Worm (Caenorhabditis elegans) whole organism, mixed stage, embryonic: ENCODE measurements around the gene lury-1.

Experiments used
- ceh-43 ChIP-seq: fragments of 200-800 bp; sonication (Bioruptor generic); optimal IDR thresholded peaks from 2 replicates; lab custom pipeline; 2018; ENCODE audit warnings: mild to moderate bottlenecking, missing genetic modification characterization, moderate library complexity, missing compliant biosample characterization
- drap-1 ChIP-seq: fragments of 200-800 bp; sonication (Bioruptor generic); optimal IDR thresholded peaks from 3 replicates; lab custom pipeline; 2018; ENCODE audit warnings: mild to moderate bottlenecking, missing genetic modification characterization, missing compliant biosample characterization
- elt-3 ChIP-seq: fragments of 150-350 bp; optimal IDR thresholded peaks from 2 replicates; lab custom pipeline; 2014; ENCODE audit warnings: missing biosample characterization, missing genetic modification characterization
- ham-2 ChIP-seq: fragments of 200-800 bp; sonication (Bioruptor generic); optimal IDR thresholded peaks from 2 replicates; lab custom pipeline; 2018; ENCODE audit warnings: mild to moderate bottlenecking, missing genetic modification characterization, missing compliant biosample characterization
- lsy-2 ChIP-seq: fragments of 150-350 bp; optimal IDR thresholded peaks from 2 replicates; lab custom pipeline; 2014; ENCODE audit warnings: missing biosample characterization, missing genetic modification characterization
- mab-5 ChIP-seq: fragments of 150-350 bp; optimal IDR thresholded peaks from 2 replicates; lab custom pipeline; 2014; ENCODE audit warnings: missing biosample characterization, missing genetic modification characterization
- nhr-12 ChIP-seq: fragments of 150-350 bp; optimal IDR thresholded peaks from 2 replicates; lab custom pipeline; 2014; ENCODE audit warnings: missing biosample characterization, missing genetic modification characterization
- nhr-28 ChIP-seq: fragments of 150-350 bp; optimal IDR thresholded peaks from 2 replicates; lab custom pipeline; 2014; ENCODE audit warnings: missing biosample characterization, missing genetic modification characterization
- snpc-4 ChIP-seq: fragments of 150-350 bp; optimal IDR thresholded peaks from 2 replicates; lab custom pipeline; 2014; ENCODE audit warnings: missing biosample characterization, missing genetic modification characterization
- sptf-1 ChIP-seq: sonication (generic microtip); optimal IDR thresholded peaks from 2 replicates; lab custom pipeline; 2017; ENCODE audit warnings: mild to moderate bottlenecking, missing genetic modification characterization, moderate library complexity, missing compliant biosample characterization
- unc-120 ChIP-seq: sonication (generic microtip); optimal IDR thresholded peaks from 2 replicates; lab custom pipeline; 2017; ENCODE audit warnings: missing genetic modification characterization, missing compliant biosample characterization; ENCODE audit not compliant: poor library complexity, severe bottlenecking
- unc-39 ChIP-seq: fragments of 150-350 bp; optimal IDR thresholded peaks from 2 replicates; lab custom pipeline; 2014; ENCODE audit warnings: missing biosample characterization, missing genetic modification characterization

- TF ChIP-seq unc-120 (tag; lab: Kevin White, UChicago), result no peak
- TF ChIP-seq snpc-4, result no peak
- no peak for TF ChIP-seq drap-1 (GFP tag; lab: Kevin White, UChicago)
- no peak for TF ChIP-seq elt-3 (tag; lab: Kevin White, UChicago)
- no peak for TF ChIP-seq lsy-2
- TF ChIP-seq mab-5 (tag; lab: Kevin White, UChicago), result no peak
- TF ChIP-seq nhr-12 (tag; lab: Kevin White, UChicago), result no peak
- TF ChIP-seq ceh-43 (GFP tag; lab: Kevin White, UChicago), result no peak
- TF ChIP-seq nhr-28, result no peak
- TF ChIP-seq ham-2 (GFP tag; lab: Kevin White, UChicago), result no peak
- TF ChIP-seq unc-39 (tag; lab: Kevin White, UChicago), result no peak
- TF ChIP-seq sptf-1 (tag; lab: Kevin White, UChicago), result no peak
Observed at ce11 chrIII:12153514-12153913, 32.7 kb upstream of the lury-1 start.
